Worm (Caenorhabditis elegans): ENCODE results near the gene str-5.

DNA sequence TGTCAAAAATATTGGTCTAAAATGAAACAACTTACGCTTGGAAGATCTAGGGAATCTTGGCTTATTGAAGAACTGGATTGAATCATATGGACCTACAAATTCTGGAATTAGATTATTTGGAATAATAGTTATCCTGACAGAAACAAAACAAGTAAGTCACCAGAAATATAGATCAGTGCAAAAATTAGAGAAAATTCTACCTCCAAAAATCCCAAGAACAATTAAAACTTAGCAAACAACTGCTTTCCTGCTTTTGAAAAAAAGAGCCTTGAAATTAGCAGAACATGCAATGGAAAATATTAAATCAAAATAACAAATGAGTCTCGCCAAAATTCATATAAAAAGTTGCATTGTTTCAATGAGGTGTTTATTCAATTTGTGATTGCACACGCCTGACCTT, 20.1 kb downstream of the str-5 start, which contains the start of gene nhr-60:
- TF ChIP-seq ceh-9 (tag; optimal IDR thresholded peaks at IDR 0.05) (no peak), nhr-237 (tag; optimal IDR thresholded peaks at IDR 0.05) (no peak), nfya-1 (tag; optimal IDR thresholded peaks at IDR 0.05; ENCODE audit: insufficient read depth) (no peak), pha-4 (tag; optimal IDR thresholded peaks at IDR 0.05) (no peak), snpc-4 (tag; optimal IDR thresholded peaks at IDR 0.05) (no peak), unc-62 (GFP tag; optimal IDR thresholded peaks at IDR 0.05) (no peak), ceh-16 (tag; optimal IDR thresholded peaks at IDR 0.05) (no peak)

Measured in whole organism, L3 larva.